Worm (Caenorhabditis elegans) whole organism, early embryonic: ENCODE data around the gene F26A1.3.

Experiments used
- flt-1 ChIP-seq: fragments of 200-800 bp; sonication (Bioruptor generic); IDR thresholded peaks from 2 replicates; pipeline ENCODE4 v1.3.6; 2022; ENCODE audit warnings: missing genetic modification characterization, missing compliant biosample characterization
- tbx-11 ChIP-seq: fragments of 200-800 bp; sonication (Bioruptor generic); IDR thresholded peaks from 2 replicates; pipeline ENCODE4 v1.3.6; 2022; ENCODE audit warnings: missing genetic modification characterization, missing compliant biosample characterization

ce11 chrIII:4806345-4806744, 20.4 kb upstream of the F26A1.3 start:
- no peak for TF ChIP-seq flt-1
- no peak for TF ChIP-seq tbx-11
